Worm (Caenorhabditis elegans) whole organism, young adult: Measurements from ENCODE around the gene C07A9.10.

ENCODE experiments used
- D2030.7 ChIP-seq: fragments of 200-800 bp; sonication (Bioruptor generic); IDR thresholded peaks from 2 replicates; pipeline ENCODE4 v1.3.6; 2022; ENCODE audit warnings: missing genetic modification reagents, missing genetic modification characterization, missing compliant biosample characterization
- F37B4.10 ChIP-seq: fragments of 200-800 bp; sonication (Bioruptor generic); IDR thresholded peaks from 2 replicates; pipeline ENCODE4 v1.3.6; 2022; ENCODE audit warnings: missing genetic modification characterization, missing compliant biosample characterization
- F49E8.2 ChIP-seq: sonication (generic microtip); optimal IDR thresholded peaks from 3 replicates; lab custom pipeline; 2017; ENCODE audit warnings: missing genetic modification characterization, mild to moderate bottlenecking, missing compliant biosample characterization, antibody characterized with exemption, moderate library complexity; ENCODE audit not compliant: insufficient read depth
- F55B11.4 ChIP-seq: sonication (generic microtip); optimal IDR thresholded peaks from 2 replicates; lab custom pipeline; 2016; ENCODE audit warnings: missing compliant biosample characterization, missing genetic modification characterization, borderline replicate concordance; ENCODE audit not compliant: insufficient read depth
- F57A8.1 ChIP-seq: fragments of 200-800 bp; sonication (Bioruptor generic); optimal IDR thresholded peaks from 2 replicates; lab custom pipeline; 2018; ENCODE audit warnings: mild to moderate bottlenecking, missing genetic modification characterization, moderate library complexity, missing compliant biosample characterization
- T07F8.4 ChIP-seq: sonication (generic microtip); optimal IDR thresholded peaks from 2 replicates; lab custom pipeline; 2016; ENCODE audit warnings: mild to moderate bottlenecking, missing genetic modification characterization, moderate library complexity, missing compliant biosample characterization
- Y79H2A.3 ChIP-seq: fragments of 200-800 bp; sonication (Bioruptor generic); conservative IDR thresholded peaks from 2 replicates; pipeline ENCODE4 v1.3.6; 2022; ENCODE audit warnings: missing genetic modification reagents, missing genetic modification characterization, missing compliant biosample characterization
- ZK185.1 ChIP-seq: sonication (generic microtip); optimal IDR thresholded peaks from 2 replicates; lab custom pipeline; 2016; ENCODE audit warnings: mild to moderate bottlenecking, missing genetic modification characterization, missing compliant biosample characterization; ENCODE audit not compliant: poor library complexity, severe bottlenecking
- akir-1 ChIP-seq: fragments of 200-800 bp; sonication (Bioruptor generic); optimal IDR thresholded peaks from 2 replicates; lab custom pipeline; 2018; ENCODE audit warnings: mild to moderate bottlenecking, missing genetic modification characterization, moderate library complexity, missing compliant biosample characterization
- attf-6 ChIP-seq: fragments of 200-800 bp; sonication (Bioruptor generic); IDR thresholded peaks from 2 replicates; pipeline ENCODE4 v1.3.6; 2022; ENCODE audit warnings: missing genetic modification reagents, missing genetic modification characterization, missing compliant biosample characterization
- cebp-1 ChIP-seq, 2 experiments: fragments of 200-800 bp in 1 of 2; sonication (Bioruptor generic) in 1 of 2; sonication (generic microtip) in 1 of 2; IDR thresholded peaks in 1 of 2; optimal IDR thresholded peaks in 1 of 2; 2 replicates each; pipeline versions ENCODE4 v1.3.6 to Lab custom; 2017 to 2022; ENCODE audit warnings: missing compliant biosample characterization in 2 of 2, missing genetic modification characterization in 2 of 2, mild to moderate bottlenecking in 1 of 2, missing genetic modification reagents in 1 of 2, moderate library complexity in 1 of 2
- ceh-100 ChIP-seq: fragments of 200-800 bp; sonication (Bioruptor generic); IDR thresholded peaks from 2 replicates; pipeline ENCODE4 v1.3.6; 2022; ENCODE audit warnings: missing genetic modification reagents, missing genetic modification characterization, missing compliant biosample characterization
- ceh-27 ChIP-seq: fragments of 200-800 bp; sonication (Bioruptor generic); optimal IDR thresholded peaks from 2 replicates; lab custom pipeline; 2018; ENCODE audit warnings: mild to moderate bottlenecking, missing genetic modification characterization, moderate library complexity, missing compliant biosample characterization
- ceh-79 ChIP-seq: sonication (generic microtip); optimal IDR thresholded peaks from 2 replicates; lab custom pipeline; 2017; ENCODE audit warnings: mild to moderate bottlenecking, missing genetic modification characterization, missing compliant biosample characterization
- hlh-12 ChIP-seq: sonication (generic microtip); optimal IDR thresholded peaks from 2 replicates; lab custom pipeline; 2016; ENCODE audit warnings: missing genetic modification characterization, missing compliant biosample characterization
- hlh-26 ChIP-seq: fragments of 200-800 bp; sonication (Bioruptor generic); conservative IDR thresholded peaks from 2 replicates; pipeline ENCODE4 v1.3.6; 2022; ENCODE audit warnings: missing genetic modification reagents, missing genetic modification characterization, missing compliant biosample characterization
- hmg-1.2 ChIP-seq: fragments of 200-800 bp; sonication (Bioruptor generic); IDR thresholded peaks from 2 replicates; pipeline ENCODE4 v1.3.6; 2022; ENCODE audit warnings: missing genetic modification reagents, missing genetic modification characterization, missing compliant biosample characterization
- hmg-20 ChIP-seq: fragments of 200-800 bp; sonication (Bioruptor generic); IDR thresholded peaks from 2 replicates; pipeline ENCODE4 v1.3.6; 2022; ENCODE audit warnings: missing genetic modification reagents, missing genetic modification characterization, missing compliant biosample characterization
- hsf-1 ChIP-seq: fragments of 200-800 bp; sonication (Bioruptor generic); IDR thresholded peaks from 2 replicates; pipeline ENCODE4 v1.3.6; 2022; ENCODE audit warnings: missing genetic modification reagents, missing genetic modification characterization, missing compliant biosample characterization
- lin-26 ChIP-seq: fragments of 200-800 bp; sonication (Bioruptor generic); IDR thresholded peaks from 2 replicates; pipeline ENCODE4 v1.3.6; 2022; ENCODE audit warnings: missing genetic modification reagents, missing genetic modification characterization, missing compliant biosample characterization
- lin-35 ChIP-seq, 3 experiments: fragments of 150-350 bp in 2 of 3; sonication (generic microtip) in 1 of 3; optimal IDR thresholded peaks; 2 replicates each; lab custom pipeline; 2014 to 2018; ENCODE audit warnings: missing biosample characterization in 3 of 3, missing genetic modification characterization in 3 of 3, missing genetic modification reagents in 3 of 3
- lin-40 ChIP-seq: sonication (generic microtip); optimal IDR thresholded peaks from 2 replicates; lab custom pipeline; 2016; ENCODE audit warnings: missing genetic modification characterization, mild to moderate bottlenecking, missing compliant biosample characterization, missing genotype, missing genetic modification reagents
- lin-54 ChIP-seq: fragments of 200-800 bp; sonication (Bioruptor generic); optimal IDR thresholded peaks from 2 replicates; lab custom pipeline; 2018; ENCODE audit warnings: mild to moderate bottlenecking, missing genetic modification characterization, missing compliant biosample characterization
- mes-4 ChIP-seq: sonication (generic microtip); optimal IDR thresholded peaks from 2 replicates; lab custom pipeline; 2016; ENCODE audit warnings: missing genotype, missing genetic modification characterization, missing compliant biosample characterization
- mxl-1 ChIP-seq: sonication (generic microtip); optimal IDR thresholded peaks from 2 replicates; lab custom pipeline; 2016; ENCODE audit warnings: missing genetic modification characterization, missing compliant biosample characterization
- nhr-120 ChIP-seq: fragments of 200-800 bp; sonication (Bioruptor generic); IDR thresholded peaks from 2 replicates; pipeline ENCODE4 v1.3.6; 2022; ENCODE audit warnings: missing genetic modification characterization, missing compliant biosample characterization
- nhr-27 ChIP-seq: fragments of 200-800 bp; sonication (Bioruptor generic); optimal IDR thresholded peaks from 2 replicates; lab custom pipeline; 2018; ENCODE audit warnings: mild to moderate bottlenecking, missing genetic modification characterization, moderate library complexity, missing compliant biosample characterization
- repo-1 ChIP-seq: sonication (generic microtip); optimal IDR thresholded peaks from 2 replicates; lab custom pipeline; 2017; ENCODE audit warnings: mild to moderate bottlenecking, missing genetic modification characterization, missing compliant biosample characterization
- snpc-1.3 ChIP-seq: sonication (generic microtip); optimal IDR thresholded peaks from 2 replicates; lab custom pipeline; 2017; ENCODE audit warnings: missing genetic modification characterization, mild to moderate bottlenecking, missing compliant biosample characterization, antibody characterized with exemption, moderate library complexity, missing genotype, missing genetic modification reagents; ENCODE audit not compliant: insufficient read depth
- sptf-2 ChIP-seq: fragments of 200-800 bp; sonication (Bioruptor generic); optimal IDR thresholded peaks from 2 replicates; lab custom pipeline; 2018; ENCODE audit warnings: mild to moderate bottlenecking, missing genetic modification characterization, missing compliant biosample characterization
- xnd-1 ChIP-seq: sonication (generic microtip); optimal IDR thresholded peaks from 2 replicates; lab custom pipeline; 2016; ENCODE audit warnings: missing genotype, missing genetic modification reagents, missing genetic modification characterization, missing compliant biosample characterization
- zfh-2 ChIP-seq: fragments of 200-800 bp; sonication (Bioruptor generic); conservative IDR thresholded peaks from 2 replicates; pipeline ENCODE4 v1.3.6; 2022; ENCODE audit warnings: missing genetic modification reagents, missing genetic modification characterization, missing compliant biosample characterization
- ztf-26 ChIP-seq: sonication (generic microtip); optimal IDR thresholded peaks from 2 replicates; lab custom pipeline; 2017; ENCODE audit warnings: missing genetic modification characterization, missing compliant biosample characterization
- ztf-6 ChIP-seq: fragments of 200-800 bp; sonication (Bioruptor generic); IDR thresholded peaks from 2 replicates; pipeline ENCODE4 v1.3.6; 2022; ENCODE audit warnings: missing genetic modification reagents, missing genetic modification characterization, missing compliant biosample characterization

The C07A9.10 gene

DNA sequence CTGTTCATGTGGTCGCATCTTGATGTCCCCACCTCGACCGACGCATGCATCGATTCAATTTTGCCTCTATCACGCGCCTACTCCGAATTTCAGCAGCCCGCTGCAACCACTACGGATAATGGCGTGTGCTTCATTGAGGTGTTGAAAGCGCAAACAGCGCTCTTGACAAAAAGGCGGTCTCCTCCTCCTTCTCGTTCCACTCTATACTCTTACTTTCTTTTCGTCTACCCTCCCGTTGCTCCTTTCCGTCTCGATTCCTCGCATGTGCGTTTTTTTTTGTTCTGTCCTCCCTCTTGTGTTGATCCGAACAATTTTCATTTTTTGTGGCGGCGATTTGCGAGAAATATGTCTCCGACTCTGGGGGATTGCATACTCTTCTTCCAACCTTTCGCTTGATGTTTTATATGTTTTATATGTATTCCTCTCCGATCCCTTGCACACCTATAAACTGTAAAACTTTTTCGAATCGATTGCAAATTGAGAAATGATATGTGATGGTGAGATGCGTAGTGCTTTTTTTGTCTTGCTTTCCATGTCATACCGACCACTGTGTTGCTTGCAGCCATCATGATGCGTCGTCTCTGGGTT lies 16.9 kb upstream of the C07A9.10 start (continued):
- TF ChIP-seq D2030.7 (no peak), snpc-1.3 (tag; lab: Kevin White, UChicago) (no peak), Y79H2A.3 (GFP tag; lab: Robert Waterston, UW) (no peak), nhr-27 (tag; lab: Kevin White, UChicago) (no peak), lin-26 (0 out of 2 replicates have a peak, but pooled peaks have one; percentile 38), attf-6 (GFP tag; lab: Robert Waterston, UW) (no peak), cebp-1 (GFP tag; IDR thresholded peaks at IDR 0.05; lab: Robert Waterston, UW) (no peak), cebp-1 (tag; optimal IDR thresholded peaks at IDR 0.05; lab: Kevin White, UChicago) (peak; percentile 57), F49E8.2 (no peak), ztf-6 (no peak), zfh-2 (GFP tag; lab: Robert Waterston, UW) (peak; percentile 84), lin-54 (GFP tag; lab: Kevin White, UChicago) (no peak), repo-1 (tag; lab: Kevin White, UChicago) (no peak), sptf-2 (GFP tag; lab: Kevin White, UChicago) (no peak), ceh-100 (GFP tag; lab: Robert Waterston, UW) (no peak), hlh-12 (tag; lab: Kevin White, UChicago) (no peak), mes-4 (tag; lab: Kevin White, UChicago) (no peak), T07F8.4 (tag; lab: Kevin White, UChicago) (no peak), ceh-27 (peak; percentile 7), ZK185.1 (tag; lab: Kevin White, UChicago) (peak; percentile 46), hmg-1.2 (GFP tag; lab: Robert Waterston, UW) (peak; percentile 27; the same call in 1 of the 2 replicates)
- TF ChIP-seq, all 124 proteins: peak for 10

DNA sequence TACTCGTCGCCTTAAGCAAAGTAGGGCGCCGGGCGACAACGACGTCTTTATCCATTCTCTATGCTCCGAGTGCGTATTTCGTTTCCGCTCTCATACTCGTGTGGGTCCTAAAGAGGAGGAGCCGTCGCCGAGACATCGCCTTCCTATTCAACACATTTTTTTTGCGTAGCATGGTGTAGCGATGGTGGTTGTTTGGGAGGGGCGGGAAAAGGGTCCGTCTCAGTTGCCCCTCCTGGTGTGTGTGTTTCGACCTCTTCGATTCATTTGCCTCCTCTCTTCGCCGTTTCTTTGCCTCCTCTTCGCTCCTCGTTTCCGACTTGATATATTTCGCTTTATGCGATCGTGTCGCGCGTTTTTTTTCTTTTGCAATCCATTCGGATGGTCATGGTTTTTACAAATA lies 15.9 kb upstream of the C07A9.10 start:
- TF ChIP-seq ceh-100 (GFP tag; lab: Robert Waterston, UW) = no peak
- no peak for TF ChIP-seq lin-40 (tag; lab: Kevin White, UChicago)
- no peak for TF ChIP-seq hlh-26 (GFP tag; lab: Robert Waterston, UW)
- TF ChIP-seq F55B11.4 (tag; lab: Kevin White, UChicago) = no peak
- TF ChIP-seq F37B4.10 = no peak
- TF ChIP-seq F57A8.1 (GFP tag; lab: Kevin White, UChicago) = no peak
- 0 out of 2 replicates have a peak, but pooled peaks have one; percentile 24 for TF ChIP-seq hmg-20 (GFP tag; lab: Robert Waterston, UW)
- no peak for TF ChIP-seq ztf-26 (tag; lab: Kevin White, UChicago)
- TF ChIP-seq nhr-120 (GFP tag; lab: Robert Waterston, UW) = 0 out of 2 replicates have a peak, but pooled peaks have one; percentile 33
- no peak for TF ChIP-seq xnd-1 (tag; lab: Kevin White, UChicago)
- no peak for TF ChIP-seq akir-1 (GFP tag; lab: Kevin White, UChicago)
- TF ChIP-seq ceh-79 (tag; lab: Kevin White, UChicago) = no peak
- no peak for TF ChIP-seq lin-35 (GFP tag; optimal IDR thresholded peaks at IDR 0.05; lab: Kevin White, UChicago)
- TF ChIP-seq lin-26 = 0 out of 2 replicates have a peak, but pooled peaks have one; percentile 11
- no peak for TF ChIP-seq mxl-1 (tag; lab: Kevin White, UChicago)
- no peak for TF ChIP-seq hsf-1 (GFP tag; lab: Robert Waterston, UW)
